Worm (Caenorhabditis elegans): Measurements from ENCODE around the gene R13H4.5.

DNA sequence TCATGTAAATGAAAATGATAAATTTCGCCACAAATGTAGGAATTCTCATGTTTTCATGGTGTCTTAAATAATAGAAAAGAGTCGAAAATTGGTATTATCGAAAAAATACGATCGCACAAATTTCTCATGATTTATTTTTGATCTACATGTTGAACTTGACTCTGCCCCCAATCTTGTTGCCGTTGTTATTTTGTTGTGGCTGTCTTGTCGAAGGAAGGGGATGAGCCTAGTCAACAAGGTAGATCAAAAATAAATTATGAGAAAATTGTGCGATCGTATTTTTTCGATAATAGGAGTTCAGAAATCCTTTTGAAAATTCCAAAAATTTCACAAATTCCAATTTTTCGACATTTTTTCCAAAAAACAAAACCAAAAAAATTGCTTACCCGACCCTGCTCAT lies 44.9 kb upstream of the R13H4.5 start:
- TF ChIP-seq unc-62 (GFP tag; optimal IDR thresholded peaks at IDR 0.05 in 1 of 2) (no peak), unc-62 (tag; optimal IDR thresholded peaks at IDR 0.05) (no peak), D1046.2 (GFP tag; IDR thresholded peaks at IDR 0.05) (no peak), lin-39 (tag; optimal IDR thresholded peaks at IDR 0.05) (no peak), ama-1 (optimal IDR thresholded peaks at IDR 0.05) (no peak), skn-1 (tag; optimal IDR thresholded peaks at IDR 0.05) (no peak), nhr-77 (tag; optimal IDR thresholded peaks at IDR 0.05) (no peak), nhr-76 (tag; optimal IDR thresholded peaks at IDR 0.05) (no peak), rbr-2 (tag; optimal IDR thresholded peaks at IDR 0.05) (no peak), lin-13 (GFP tag; optimal IDR thresholded peaks at IDR 0.05) (no peak), pha-4 (GFP tag; IDR thresholded peaks at IDR 0.05) (no peak), pha-4 (tag; optimal IDR thresholded peaks at IDR 0.05) (no peak), ztf-11 (tag; optimal IDR thresholded peaks at IDR 0.05) (no peak), egl-27 (tag; optimal IDR thresholded peaks at IDR 0.05) (no peak), nhr-25 (tag; optimal IDR thresholded peaks at IDR 0.05; ENCODE audit: borderline replicate concordance, insufficient read depth) (no peak), mdl-1 (tag; optimal IDR thresholded peaks at IDR 0.05) (no peak)

Data from whole organism, L4 larva.